In the genomic region with DNA sequence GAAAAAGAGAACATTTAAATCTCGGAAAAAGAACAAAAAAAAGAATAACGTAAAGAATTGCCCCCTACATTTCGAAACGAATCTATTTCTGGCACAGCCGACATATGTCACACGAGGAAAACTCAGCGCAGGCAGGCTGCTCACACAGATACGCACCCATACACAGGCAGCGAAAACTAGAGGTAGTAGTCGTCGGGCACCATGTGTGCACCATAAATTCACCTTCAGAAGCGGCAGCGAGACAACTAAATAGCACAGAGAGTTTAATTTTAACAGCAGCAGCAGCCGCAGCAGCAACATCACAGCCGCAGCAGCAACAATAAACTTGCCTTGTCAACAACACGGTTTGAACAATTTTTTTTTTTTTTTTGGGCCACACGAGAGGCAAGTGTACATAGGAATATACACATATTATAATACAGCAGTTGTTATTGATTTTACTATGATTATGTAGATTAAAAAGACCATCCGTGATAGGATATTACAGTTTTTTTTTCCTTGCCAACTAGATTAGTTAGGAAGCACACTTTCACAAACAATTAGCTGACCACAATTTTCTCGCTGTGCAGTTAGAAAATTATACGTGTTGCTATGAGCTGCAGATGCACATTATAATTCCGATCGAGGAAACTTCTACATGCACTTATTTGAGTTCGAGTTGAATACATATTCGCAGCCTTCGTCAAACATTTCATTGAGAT, we compare ENCODE assay signal across 2 fruit fly cellular contexts.
TF ChIP-seq lines count a peak whose summit lies in the region.

No protein-coding gene starts in this region.

TF ChIP-seq in whole organism, embryonic, 481 proteins besides CTCF, POLR2A, EP300 and RAD21 (continued from another document):
- no peak for TF ChIP-seq br (optimal IDR thresholded peaks at IDR 0.05; lab: Kevin White, UChicago)

TF ChIP-seq in whole organism, prepupa, 60 proteins besides CTCF, POLR2A, EP300 and RAD21 (continued from another document):
- TF ChIP-seq Hr38 (GFP tag; optimal IDR thresholded peaks at IDR 0.05; lab: Kevin White, UChicago) (no peak), CG8632 (GFP tag; optimal IDR thresholded peaks at IDR 0.05; lab: Kevin White, UChicago) (no peak), Sox102F (GFP tag; optimal IDR thresholded peaks at IDR 0.05; lab: Kevin White, UChicago) (no peak), dac (GFP tag; optimal IDR thresholded peaks at IDR 0.05; lab: Kevin White, UChicago) (no peak), acj6 (GFP tag; optimal IDR thresholded peaks at IDR 0.05; lab: Kevin White, UChicago) (no peak), Hr4 (GFP tag; optimal IDR thresholded peaks at IDR 0.05; lab: Kevin White, UChicago) (peak; percentile 8), fkh (GFP tag; optimal IDR thresholded peaks at IDR 0.05; lab: Kevin White, UChicago) (no peak), Eip93F (GFP tag; optimal IDR thresholded peaks at IDR 0.05; lab: Kevin White, UChicago) (no peak), CG11902 (GFP tag; optimal IDR thresholded peaks at IDR 0.05; lab: Kevin White, UChicago) (no peak), Gug (GFP tag; IDR thresholded peaks at IDR 0.05; lab: Robert Waterston, UW) (no peak), Eip75B (GFP tag; optimal IDR thresholded peaks at IDR 0.05; lab: Kevin White, UChicago) (no peak), vri (GFP tag; optimal IDR thresholded peaks at IDR 0.05; lab: Kevin White, UChicago) (no peak), Ets96B (tag; optimal IDR thresholded peaks at IDR 0.05; lab: Kevin White, UChicago) (no peak), CG8119 (GFP tag; IDR thresholded peaks at IDR 0.05; lab: Robert Waterston, UW) (no peak; the same call in 2 of the 3 replicates), salr (GFP tag; optimal IDR thresholded peaks at IDR 0.05; lab: Kevin White, UChicago) (no peak)
